Worm (Caenorhabditis elegans) whole organism, late embryonic: ENCODE measurements around the gene twk-8.

Source experiments
- C08G9.2 ChIP-seq: sonication (generic microtip); optimal IDR thresholded peaks from 2 replicates; lab custom pipeline; 2016; ENCODE audit warnings: mild to moderate bottlenecking, missing genetic modification characterization, moderate library complexity, missing compliant biosample characterization
- F13H6.1 ChIP-seq: sonication (generic microtip); optimal IDR thresholded peaks from 2 replicates; lab custom pipeline; 2016; ENCODE audit warnings: missing genetic modification characterization, missing compliant biosample characterization
- K09A11.1 ChIP-seq: sonication (generic microtip); optimal IDR thresholded peaks from 2 replicates; lab custom pipeline; 2017; ENCODE audit warnings: antibody characterized with exemption, mild to moderate bottlenecking, missing genetic modification characterization, missing compliant biosample characterization; ENCODE audit not compliant: insufficient read depth
- ahr-1 ChIP-seq: sonication (generic microtip); optimal IDR thresholded peaks from 2 replicates; lab custom pipeline; 2016; ENCODE audit warnings: missing genetic modification characterization, missing compliant biosample characterization
- ceh-14 ChIP-seq: sonication (generic microtip); optimal IDR thresholded peaks from 2 replicates; lab custom pipeline; 2016; ENCODE audit warnings: missing genotype, missing genetic modification characterization, missing compliant biosample characterization
- ceh-18 ChIP-seq: sonication (generic microtip); optimal IDR thresholded peaks from 2 replicates; lab custom pipeline; 2016; ENCODE audit warnings: missing genetic modification characterization, missing compliant biosample characterization
- ceh-2 ChIP-seq: sonication (generic microtip); optimal IDR thresholded peaks from 2 replicates; lab custom pipeline; 2016; ENCODE audit warnings: missing genotype, missing genetic modification characterization, missing compliant biosample characterization
- ceh-24 ChIP-seq: sonication (generic microtip); optimal IDR thresholded peaks from 2 replicates; lab custom pipeline; 2016; ENCODE audit warnings: mild to moderate bottlenecking, missing genetic modification characterization, missing compliant biosample characterization
- ceh-31 ChIP-seq: sonication (generic microtip); optimal IDR thresholded peaks from 2 replicates; lab custom pipeline; 2016; ENCODE audit warnings: missing genetic modification characterization, missing compliant biosample characterization
- ceh-34 ChIP-seq: sonication (generic microtip); optimal IDR thresholded peaks from 2 replicates; lab custom pipeline; 2016; ENCODE audit warnings: mild to moderate bottlenecking, missing genetic modification characterization, missing compliant biosample characterization
- ceh-45 ChIP-seq: fragments of 200-800 bp; sonication (Bioruptor generic); IDR thresholded peaks from 2 replicates; pipeline ENCODE4 v1.3.6; 2022; ENCODE audit warnings: missing genetic modification reagents, missing genetic modification characterization, missing compliant biosample characterization
- elt-2 ChIP-seq: sonication (generic microtip); optimal IDR thresholded peaks from 2 replicates; lab custom pipeline; 2016; ENCODE audit warnings: missing genetic modification reagents, missing genetic modification characterization, missing compliant biosample characterization
- elt-4 ChIP-seq: sonication (generic microtip); optimal IDR thresholded peaks from 2 replicates; lab custom pipeline; 2016; ENCODE audit warnings: missing genetic modification characterization, missing compliant biosample characterization
- ets-4 ChIP-seq: sonication (generic microtip); optimal IDR thresholded peaks from 2 replicates; lab custom pipeline; 2016; ENCODE audit warnings: missing genetic modification characterization, missing compliant biosample characterization
- eyg-1 ChIP-seq: sonication (generic microtip); optimal IDR thresholded peaks from 2 replicates; lab custom pipeline; 2016; ENCODE audit warnings: missing genotype, missing genetic modification characterization, missing compliant biosample characterization
- fax-1 ChIP-seq: sonication (generic microtip); optimal IDR thresholded peaks from 2 replicates; lab custom pipeline; 2016; ENCODE audit warnings: missing genotype, missing genetic modification characterization, missing compliant biosample characterization
- fkh-10 ChIP-seq: fragments of 150-350 bp; optimal IDR thresholded peaks from 2 replicates; lab custom pipeline; 2014; ENCODE audit warnings: missing biosample characterization, missing genetic modification reagents, missing genetic modification characterization
- fkh-6 ChIP-seq: sonication (generic microtip); optimal IDR thresholded peaks from 2 replicates; lab custom pipeline; 2016; ENCODE audit warnings: missing genetic modification characterization, missing compliant biosample characterization
- gmeb-2 ChIP-seq: sonication (generic microtip); optimal IDR thresholded peaks from 2 replicates; lab custom pipeline; 2016; ENCODE audit warnings: missing genetic modification characterization, inconsistent platforms, missing compliant biosample characterization
- hlh-13 ChIP-seq: fragments of 200-800 bp; sonication (Bioruptor generic); optimal IDR thresholded peaks from 2 replicates; lab custom pipeline; 2018; ENCODE audit warnings: mild to moderate bottlenecking, missing genetic modification characterization, missing compliant biosample characterization
- hlh-15 ChIP-seq: sonication (generic microtip); optimal IDR thresholded peaks from 2 replicates; lab custom pipeline; 2016; ENCODE audit warnings: missing genetic modification characterization, missing compliant biosample characterization
- hlh-30 ChIP-seq: sonication (generic microtip); optimal IDR thresholded peaks from 2 replicates; lab custom pipeline; 2017; ENCODE audit warnings: antibody characterized with exemption, missing genetic modification characterization, missing compliant biosample characterization; ENCODE audit not compliant: insufficient read depth
- hlh-8 ChIP-seq: sonication (generic microtip); optimal IDR thresholded peaks from 2 replicates; lab custom pipeline; 2016; ENCODE audit warnings: missing genotype, missing genetic modification characterization, missing compliant biosample characterization
- lim-6 ChIP-seq: sonication (generic microtip); optimal IDR thresholded peaks from 2 replicates; lab custom pipeline; 2016; ENCODE audit warnings: missing genetic modification characterization, missing compliant biosample characterization
- madf-2 ChIP-seq: sonication (generic microtip); optimal IDR thresholded peaks from 2 replicates; lab custom pipeline; 2017; ENCODE audit warnings: missing genetic modification characterization, missing compliant biosample characterization
- mec-3 ChIP-seq: sonication (generic microtip); optimal IDR thresholded peaks from 2 replicates; lab custom pipeline; 2016; ENCODE audit warnings: borderline replicate concordance, missing genetic modification characterization, missing compliant biosample characterization
- nhr-11 ChIP-seq: fragments of 150-350 bp; optimal IDR thresholded peaks from 2 replicates; lab custom pipeline; 2014; ENCODE audit warnings: missing biosample characterization, missing genetic modification characterization
- npax-4 ChIP-seq: sonication (generic microtip); optimal IDR thresholded peaks from 2 replicates; lab custom pipeline; 2016; ENCODE audit warnings: missing genetic modification characterization, missing compliant biosample characterization
- odd-2 ChIP-seq: sonication (generic microtip); optimal IDR thresholded peaks from 2 replicates; lab custom pipeline; 2017; ENCODE audit warnings: antibody characterized with exemption, mild to moderate bottlenecking, missing genetic modification characterization, missing compliant biosample characterization
- pat-9 ChIP-seq: fragments of 200-800 bp; sonication (Bioruptor generic); optimal IDR thresholded peaks from 2 replicates; lab custom pipeline; 2018; ENCODE audit warnings: mild to moderate bottlenecking, missing genetic modification characterization, moderate library complexity, missing compliant biosample characterization
- pax-1 ChIP-seq: fragments of 150-350 bp; optimal IDR thresholded peaks from 2 replicates; lab custom pipeline; 2014; ENCODE audit warnings: missing biosample characterization, missing genetic modification characterization
- pqm-1 ChIP-seq: sonication (generic microtip); optimal IDR thresholded peaks from 2 replicates; lab custom pipeline; 2016; ENCODE audit warnings: missing genetic modification characterization, missing compliant biosample characterization
- ref-2 ChIP-seq: sonication (generic microtip); optimal IDR thresholded peaks from 2 replicates; lab custom pipeline; 2016; ENCODE audit warnings: missing genetic modification characterization, missing compliant biosample characterization
- rnt-1 ChIP-seq: sonication (generic microtip); optimal IDR thresholded peaks from 2 replicates; lab custom pipeline; 2016; ENCODE audit warnings: missing genetic modification characterization, missing compliant biosample characterization
- sdc-2 ChIP-seq: sonication (generic microtip); optimal IDR thresholded peaks from 2 replicates; lab custom pipeline; 2016; ENCODE audit warnings: missing genotype, missing genetic modification characterization, missing compliant biosample characterization
- tbx-2 ChIP-seq: sonication (generic microtip); optimal IDR thresholded peaks from 2 replicates; lab custom pipeline; 2016; ENCODE audit warnings: missing genetic modification characterization, missing compliant biosample characterization
- tbx-7 ChIP-seq: sonication (generic microtip); optimal IDR thresholded peaks from 2 replicates; lab custom pipeline; 2016; ENCODE audit warnings: missing genotype, missing genetic modification characterization, missing compliant biosample characterization
- ttx-3 ChIP-seq: sonication (generic microtip); optimal IDR thresholded peaks from 2 replicates; lab custom pipeline; 2016; ENCODE audit warnings: missing genetic modification reagents, missing genetic modification characterization, missing compliant biosample characterization
- unc-3 ChIP-seq, 2 experiments: fragments of 200-800 bp in 1 of 2; sonication (Bioruptor generic) in 1 of 2; sonication (generic microtip) in 1 of 2; conservative IDR thresholded peaks in 1 of 2; optimal IDR thresholded peaks in 1 of 2; 2 replicates each; pipeline versions ENCODE4 v1.3.6 to Lab custom; 2016 to 2022; ENCODE audit warnings: missing compliant biosample characterization in 2 of 2, missing genetic modification characterization in 2 of 2, missing genetic modification reagents in 1 of 2
- unc-42 ChIP-seq: sonication (generic microtip); optimal IDR thresholded peaks from 2 replicates; lab custom pipeline; 2016; ENCODE audit warnings: missing genotype, missing genetic modification characterization, missing compliant biosample characterization
- zip-5 ChIP-seq: sonication (generic microtip); optimal IDR thresholded peaks from 2 replicates; lab custom pipeline; 2016; ENCODE audit warnings: missing genetic modification characterization, missing compliant biosample characterization
- ztf-16 ChIP-seq: sonication (generic microtip); optimal IDR thresholded peaks from 2 replicates; lab custom pipeline; 2017; ENCODE audit warnings: missing genetic modification characterization, missing compliant biosample characterization

The twk-8 gene

DNA sequence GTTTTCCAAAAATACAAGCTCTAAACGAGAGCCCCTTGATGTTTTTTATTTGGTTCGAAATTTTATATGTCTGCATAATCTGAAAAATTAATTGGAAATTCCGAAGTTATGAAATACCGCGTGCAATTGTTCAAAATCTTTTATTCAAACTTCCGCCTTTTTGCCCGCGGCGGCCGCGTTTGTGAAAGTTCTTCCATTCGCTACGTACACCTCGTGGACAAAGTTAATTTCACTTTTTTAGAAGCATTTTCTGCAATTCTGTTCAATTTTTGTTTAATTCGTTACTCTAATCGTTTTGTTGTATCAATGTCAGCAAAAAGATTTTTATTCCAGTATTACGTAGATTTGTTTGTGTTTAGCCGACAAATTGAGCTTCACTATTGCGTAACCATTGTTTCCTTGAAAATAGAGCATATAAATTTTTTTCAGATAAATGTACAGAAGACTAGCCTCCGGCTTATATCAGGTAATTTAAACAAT, 7.9 kb upstream of the twk-8 start, which contains the start of gene mppb-1:
TSS of gene mppb-1 (plus strand) at position 430 of the 480 bp plus-strand sequence.
- TF ChIP-seq odd-2 (tag; lab: Kevin White, UChicago) (no peak), ceh-24 (tag; lab: Kevin White, UChicago) (no peak), ttx-3 (tag; lab: Kevin White, UChicago) (peak; percentile 23), hlh-15 (peak; percentile 10), elt-2 (peak; percentile 49), hlh-8 (tag; lab: Kevin White, UChicago) (peak; percentile 85), unc-3 (GFP tag; conservative IDR thresholded peaks at IDR 0.05; lab: Robert Waterston, UW) (0 out of 2 replicates have a peak, but pooled peaks have one; percentile 8), unc-3 (tag; optimal IDR thresholded peaks at IDR 0.05; lab: Kevin White, UChicago) (no peak), ceh-18 (tag; lab: Kevin White, UChicago) (peak; percentile 31), madf-2 (tag; lab: Kevin White, UChicago) (peak; percentile 19), rnt-1 (tag; lab: Kevin White, UChicago) (peak; percentile 85), tbx-7 (tag; lab: Kevin White, UChicago) (peak; percentile 86), nhr-11 (no peak), pqm-1 (peak; percentile 6), zip-5 (tag; lab: Kevin White, UChicago) (peak; percentile 82), fax-1 (tag; lab: Kevin White, UChicago) (peak; percentile 28), ahr-1 (tag; lab: Kevin White, UChicago) (peak; percentile 41), ceh-14 (tag; lab: Kevin White, UChicago) (peak; percentile 39), fkh-6 (tag; lab: Kevin White, UChicago) (peak; percentile 45), lim-6 (tag; lab: Kevin White, UChicago) (peak; percentile 81), unc-42 (peak; percentile 63), gmeb-2 (tag; lab: Kevin White, UChicago) (no peak), ztf-16 (tag; lab: Kevin White, UChicago) (peak; percentile 21), eyg-1 (tag; lab: Kevin White, UChicago) (no peak), ets-4 (tag; lab: Kevin White, UChicago) (peak; percentile 83), ceh-34 (peak; percentile 47), elt-4 (tag; lab: Kevin White, UChicago) (no peak), ceh-31 (tag; lab: Kevin White, UChicago) (peak; percentile 95), ceh-2 (tag; lab: Kevin White, UChicago) (peak; percentile 84), npax-4 (no peak), tbx-2 (tag; lab: Kevin White, UChicago) (peak; percentile 90), hlh-30 (tag; lab: Kevin White, UChicago) (no peak), C08G9.2 (tag; lab: Kevin White, UChicago) (peak; percentile 94), ref-2 (peak; percentile 64), pax-1 (tag; lab: Kevin White, UChicago) (no peak), hlh-13 (peak; percentile 56), F13H6.1 (tag; lab: Kevin White, UChicago) (peak; percentile 37), mec-3 (tag; lab: Kevin White, UChicago) (peak; percentile 55)

DNA sequence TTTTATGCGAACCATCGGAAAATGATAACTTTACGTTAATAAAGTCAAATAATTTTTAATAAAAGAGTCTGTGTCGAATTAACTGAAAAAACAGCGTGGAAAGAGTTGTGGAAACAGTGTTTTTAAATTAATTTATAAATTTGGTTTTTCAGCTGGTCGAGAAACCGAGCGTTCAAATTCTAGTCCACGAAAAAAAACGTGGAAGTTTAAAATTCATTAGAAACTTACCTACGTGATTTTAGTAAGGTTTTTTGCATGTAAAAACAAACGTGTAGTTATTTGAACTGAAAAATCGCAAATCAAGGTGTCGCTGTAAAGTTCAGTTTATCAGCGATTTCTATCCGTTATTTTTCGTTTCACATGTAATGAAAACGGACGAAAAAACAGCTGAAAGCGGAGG, 3.7 kb upstream of the twk-8 start, which contains the start of gene mans-4:
TSS of gene mans-4 (minus strand) at position 101 of the 400 bp plus-strand sequence.
- TF ChIP-seq sdc-2 (tag; lab: Kevin White, UChicago) (no peak), C08G9.2 (tag; lab: Kevin White, UChicago) (no peak), ceh-45 (GFP tag; lab: Robert Waterston, UW) (no peak), K09A11.1 (no peak), nhr-11 (no peak), hlh-30 (tag; lab: Kevin White, UChicago) (no peak), ceh-14 (tag; lab: Kevin White, UChicago) (no peak), unc-3 (GFP tag; conservative IDR thresholded peaks at IDR 0.05; lab: Robert Waterston, UW) (no peak), unc-3 (tag; optimal IDR thresholded peaks at IDR 0.05; lab: Kevin White, UChicago) (no peak), pat-9 (tag; lab: Kevin White, UChicago) (no peak), fkh-10 (GFP tag; lab: Kevin White, UChicago) (no peak), hlh-13 (no peak), ceh-24 (tag; lab: Kevin White, UChicago) (no peak), odd-2 (tag; lab: Kevin White, UChicago) (no peak)
- TF ChIP-seq, all 69 proteins: peak for 0
